Worm (Caenorhabditis elegans) whole organism, L3 larva: ENCODE results near the gene str-177.

Experiments
- ceh-82 ChIP-seq: fragments of 150-350 bp; optimal IDR thresholded peaks from 2 replicates; lab custom pipeline; 2014; ENCODE audit warnings: missing biosample characterization, missing genetic modification characterization
- eor-1 ChIP-seq, 2 experiments: fragments of 150-350 bp; optimal IDR thresholded peaks; 2 replicates each; lab custom pipeline; 2014 to 2018; ENCODE audit warnings: missing biosample characterization in 2 of 2, missing genetic modification characterization in 2 of 2
- nhr-11 ChIP-seq: fragments of 150-350 bp; optimal IDR thresholded peaks from 2 replicates; lab custom pipeline; 2014; ENCODE audit warnings: missing biosample characterization, missing genetic modification characterization
- ztf-4 ChIP-seq: fragments of 150-350 bp; optimal IDR thresholded peaks from 2 replicates; lab custom pipeline; 2014; ENCODE audit warnings: missing biosample characterization, missing genetic modification characterization

ce11 chrV:9172989-9173388, 25.8 kb downstream of the str-177 start, which contains the start of gene gad-3:
- TF ChIP-seq eor-1 (tag; optimal IDR thresholded peaks at IDR 0.05; lab: Kevin White, UChicago) = no peak
- no peak for TF ChIP-seq nhr-11 (tag; lab: Kevin White, UChicago)
- no peak for TF ChIP-seq ceh-82
- no peak for TF ChIP-seq ztf-4 (tag; lab: Kevin White, UChicago)
